Worm (Caenorhabditis elegans): Measurements from ENCODE around the gene him-3.

- TF ChIP-seq klf-2 (GFP tag; conservative IDR thresholded peaks at IDR 0.05), result no peak
- no peak for TF ChIP-seq cog-1 (tag; optimal IDR thresholded peaks at IDR 0.05)
- TF ChIP-seq ref-1 (GFP tag; conservative IDR thresholded peaks at IDR 0.05), result no peak
- no peak for TF ChIP-seq tab-1 (GFP tag; IDR thresholded peaks at IDR 0.05)
- no peak for TF ChIP-seq med-1 (GFP tag; optimal IDR thresholded peaks at IDR 0.05; ENCODE audit: insufficient read depth)
- no peak for TF ChIP-seq ztf-29 (GFP tag; IDR thresholded peaks at IDR 0.05)
- no peak for TF ChIP-seq flt-1 (GFP tag; IDR thresholded peaks at IDR 0.05)
Observed at ce11 chrIV:7025835-7026234, 48.5 kb downstream of the him-3 start.

Data from whole organism, midembryonic.